Worm (Caenorhabditis elegans) whole organism, midembryonic: ENCODE data around the gene srh-27.

Source experiments
- T22C8.4 ChIP-seq: fragments of 200-800 bp; sonication (Bioruptor generic); IDR thresholded peaks from 2 replicates; pipeline ENCODE4 v1.3.6; 2022; ENCODE audit warnings: missing genetic modification characterization, missing compliant biosample characterization
- cog-1 ChIP-seq: sonication (generic microtip); optimal IDR thresholded peaks from 2 replicates; lab custom pipeline; 2016; ENCODE audit warnings: missing genetic modification characterization, missing compliant biosample characterization
- flt-1 ChIP-seq: fragments of 200-800 bp; sonication (Bioruptor generic); IDR thresholded peaks from 2 replicates; pipeline ENCODE4 v1.3.6; 2022; ENCODE audit warnings: missing genetic modification characterization, missing compliant biosample characterization
- klf-2 ChIP-seq: fragments of 200-800 bp; sonication (Bioruptor generic); conservative IDR thresholded peaks from 2 replicates; pipeline ENCODE4 v1.3.6; 2022; ENCODE audit warnings: missing genetic modification reagents, missing genetic modification characterization, missing compliant biosample characterization
- med-1 ChIP-seq: sonication (generic microtip); optimal IDR thresholded peaks from 2 replicates; lab custom pipeline; 2017; ENCODE audit warnings: missing genetic modification characterization, mild to moderate bottlenecking, missing compliant biosample characterization, antibody characterized with exemption, missing genetic modification reagents; ENCODE audit not compliant: insufficient read depth
- ref-1 ChIP-seq: fragments of 200-800 bp; sonication (Bioruptor generic); conservative IDR thresholded peaks from 2 replicates; pipeline ENCODE4 v1.3.6; 2022; ENCODE audit warnings: missing genetic modification reagents, missing genetic modification characterization, missing compliant biosample characterization
- tab-1 ChIP-seq: fragments of 200-800 bp; sonication (Bioruptor generic); IDR thresholded peaks from 2 replicates; pipeline ENCODE4 v1.3.6; 2022; ENCODE audit warnings: missing genetic modification characterization, missing compliant biosample characterization
- ztf-23 ChIP-seq: fragments of 200-800 bp; sonication (Bioruptor generic); IDR thresholded peaks from 2 replicates; pipeline ENCODE4 v1.3.6; 2022; ENCODE audit warnings: missing genetic modification reagents, missing genetic modification characterization, missing compliant biosample characterization
- ztf-29 ChIP-seq: fragments of 200-800 bp; sonication (Bioruptor generic); IDR thresholded peaks from 2 replicates; pipeline ENCODE4 v1.3.6; 2022; ENCODE audit warnings: missing genetic modification reagents, missing genetic modification characterization, missing compliant biosample characterization

ce11 chrII:12436717-12437116 lies 11.6 kb upstream of the srh-27 start:
- TF ChIP-seq med-1 (GFP tag; lab: Kevin White, UChicago) (no peak), flt-1 (no peak), ref-1 (GFP tag; lab: Robert Waterston, UW) (no peak), ztf-23 (GFP tag; lab: Robert Waterston, UW) (no peak), tab-1 (GFP tag; lab: Robert Waterston, UW) (no peak), klf-2 (GFP tag; lab: Robert Waterston, UW) (no peak), ztf-29 (GFP tag; lab: Robert Waterston, UW) (no peak), T22C8.4 (GFP tag; lab: Robert Waterston, UW) (no peak), cog-1 (tag; lab: Kevin White, UChicago) (no peak)
